Worm (Caenorhabditis elegans) whole organism, L4/young adult: ENCODE results near the gene Y43D4A.5.
"Not testable (repeated sequence)": the region's sequence is repeated elsewhere in the genome, so short reads cannot be mapped to it uniquely, and the experiment has no call there.

Experiments used
- W03F9.2 ChIP-seq: fragments of 150-350 bp; optimal IDR thresholded peaks from 2 replicates; lab custom pipeline; 2014; ENCODE audit warnings: missing biosample characterization, missing genetic modification characterization
- dao-5 ChIP-seq: sonication (generic microtip); optimal IDR thresholded peaks from 2 replicates; lab custom pipeline; 2016; ENCODE audit warnings: missing genotype, missing genetic modification characterization, moderate library complexity, missing compliant biosample characterization
- him-1 ChIP-seq: sonication (generic microtip); optimal IDR thresholded peaks from 2 replicates; lab custom pipeline; 2016; ENCODE audit warnings: missing genotype, missing genetic modification reagents, missing genetic modification characterization, missing compliant biosample characterization

Y43D4A.5 gene

ce11 chrIV:16775455-16775854, at the start of gene Y43D4A.5:
TSS of gene Y43D4A.5 (plus strand) at chrIV:16775755.
- no peak for TF ChIP-seq dao-5 (tag; lab: Kevin White, UChicago)
- TF ChIP-seq W03F9.2: no peak
- no peak for TF ChIP-seq him-1 (tag; lab: Kevin White, UChicago)

DNA sequence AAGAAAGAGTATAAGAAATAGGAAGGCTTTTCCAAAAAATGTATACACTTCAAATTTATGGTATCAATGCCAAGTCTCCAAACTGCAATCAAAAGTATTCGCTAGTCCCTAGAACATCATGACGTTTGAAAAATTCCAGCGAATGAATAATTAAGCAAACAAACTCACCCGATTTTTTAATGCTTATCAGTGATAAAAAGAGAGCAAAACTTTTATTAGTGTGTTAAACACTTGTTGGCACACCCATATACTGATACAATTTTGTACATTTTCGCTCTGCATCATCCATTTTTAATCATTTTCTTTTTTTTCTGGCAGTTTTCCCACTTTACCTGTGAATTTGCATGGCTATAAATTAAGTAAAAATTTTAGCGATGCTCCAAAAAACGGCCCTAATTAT, 39.6 kb upstream of the Y43D4A.5 start, which contains the start of gene Y51H4A.25:
Gene Y51H4A.25, plus strand, starts transcription at position 373 of the 400 bp plus-strand sequence.
- TF ChIP-seq dao-5 (tag; lab: Kevin White, UChicago) (no peak), W03F9.2 (no peak), him-1 (tag; lab: Kevin White, UChicago) (no peak)

- no peak for TF ChIP-seq dao-5 (tag; lab: Kevin White, UChicago)
- TF ChIP-seq him-1 (tag; lab: Kevin White, UChicago): no peak
- TF ChIP-seq W03F9.2: no peak
These were observed 34.8 kb upstream of the Y43D4A.5 start, which contains the start of gene Y51H4A.24 for ce11 chrIV:16740769-16741168. TSS of gene Y51H4A.24 (minus strand) at chrIV:16740869.

DNA sequence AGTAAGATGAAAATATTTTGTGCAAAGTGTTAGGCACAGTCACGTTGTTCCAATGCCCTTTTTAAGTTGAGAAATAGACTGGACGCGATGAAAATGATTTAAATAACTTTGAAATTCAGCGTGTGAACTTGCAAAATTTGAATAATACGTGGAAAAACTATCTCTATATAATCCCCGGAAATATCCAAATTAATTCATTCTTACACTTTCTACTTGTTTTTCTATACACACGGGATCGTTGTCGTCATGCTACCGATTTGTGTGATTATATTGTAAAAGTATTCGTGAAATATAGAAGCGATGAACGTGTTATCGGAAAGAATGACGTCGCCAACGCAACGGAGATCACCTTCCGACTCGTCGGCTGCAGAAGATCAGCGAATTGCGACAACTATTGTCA, 32.0 kb upstream of the Y43D4A.5 start, which contains the start of gene Y43D4A.1:
Gene Y43D4A.1, plus strand, starts transcription at position 301 of the 400 bp plus-strand sequence.
- TF ChIP-seq W03F9.2 (no peak), dao-5 (tag; lab: Kevin White, UChicago) (no peak), him-1 (tag; lab: Kevin White, UChicago) (no peak)

DNA sequence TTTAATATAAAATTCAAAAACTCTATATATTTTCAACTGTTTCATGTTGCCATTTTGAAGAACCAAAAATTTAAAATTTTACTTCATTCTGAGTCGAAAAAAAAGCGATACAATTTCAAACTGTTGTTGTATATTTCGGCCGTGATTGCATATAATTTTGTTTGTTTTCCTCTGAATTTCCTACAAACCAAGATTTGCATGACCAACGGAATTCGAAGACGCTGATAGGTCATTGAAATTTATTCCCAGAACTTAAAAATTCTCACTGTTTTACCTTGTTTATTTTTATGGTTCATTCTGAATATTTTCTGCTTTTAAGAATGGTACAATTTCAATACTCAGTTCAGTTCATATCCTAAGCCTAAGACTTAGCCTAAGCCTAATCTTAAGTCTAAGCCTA, 24.5 kb upstream of the Y43D4A.5 start:
- TF ChIP-seq dao-5 (tag; lab: Kevin White, UChicago): no peak
- no peak for TF ChIP-seq him-1 (tag; lab: Kevin White, UChicago)
- no peak for TF ChIP-seq W03F9.2

DNA sequence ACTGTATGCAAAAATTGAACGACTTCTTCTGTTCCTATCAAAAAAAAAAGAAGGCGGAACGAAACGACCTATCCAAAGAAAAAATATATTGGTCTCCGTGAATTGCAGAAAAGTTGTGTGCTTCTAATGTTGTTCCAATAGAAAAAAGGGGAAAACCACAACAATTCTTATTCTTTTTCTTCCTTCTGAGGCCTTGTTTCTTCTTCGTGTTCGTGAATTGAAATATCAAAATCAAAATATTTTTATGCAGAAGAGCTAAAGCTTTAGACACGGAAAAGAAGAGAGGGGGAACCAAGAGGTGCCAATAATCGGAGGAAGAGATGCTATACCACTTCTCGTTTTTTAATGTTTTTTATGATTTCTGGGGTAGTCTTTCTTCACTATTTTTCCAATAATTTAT, 19.8 kb upstream of the Y43D4A.5 start, which contains the start of gene Y43D4A.2:
Gene Y43D4A.2, minus strand, starts transcription at position 101 of the 400 bp plus-strand sequence.
- not testable (repeated sequence) for TF ChIP-seq W03F9.2; dao-5 (tag; lab: Kevin White, UChicago); him-1 (tag; lab: Kevin White, UChicago)

DNA sequence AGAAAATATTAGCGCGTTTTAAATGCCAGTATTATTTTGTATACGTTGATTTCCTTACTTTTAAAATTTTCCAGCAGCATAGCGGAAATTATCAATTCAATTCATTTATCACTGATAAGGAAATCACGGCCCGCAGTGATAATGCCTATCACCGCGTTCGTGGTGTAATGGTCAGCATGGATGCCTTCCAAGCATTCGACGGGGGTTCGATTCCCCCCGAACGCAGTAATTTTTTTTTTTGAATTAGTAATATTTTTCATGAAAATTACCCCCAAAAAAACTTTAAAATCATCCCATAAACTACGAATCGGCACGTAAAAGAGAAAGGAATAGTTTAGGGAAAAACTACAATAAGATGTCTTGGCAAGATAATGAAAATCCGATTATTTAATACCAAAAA, 526 bp upstream of the Y43D4A.5 start:
- peak; percentile 15 for TF ChIP-seq dao-5 (tag; lab: Kevin White, UChicago)
- TF ChIP-seq him-1 (tag; lab: Kevin White, UChicago): no peak
- peak; percentile 34 for TF ChIP-seq W03F9.2

ce11 chrIV:16775925-16776324, 370 bp downstream of the Y43D4A.5 start:
- no peak for TF ChIP-seq W03F9.2
- TF ChIP-seq dao-5 (tag; lab: Kevin White, UChicago): peak; percentile 47

DNA sequence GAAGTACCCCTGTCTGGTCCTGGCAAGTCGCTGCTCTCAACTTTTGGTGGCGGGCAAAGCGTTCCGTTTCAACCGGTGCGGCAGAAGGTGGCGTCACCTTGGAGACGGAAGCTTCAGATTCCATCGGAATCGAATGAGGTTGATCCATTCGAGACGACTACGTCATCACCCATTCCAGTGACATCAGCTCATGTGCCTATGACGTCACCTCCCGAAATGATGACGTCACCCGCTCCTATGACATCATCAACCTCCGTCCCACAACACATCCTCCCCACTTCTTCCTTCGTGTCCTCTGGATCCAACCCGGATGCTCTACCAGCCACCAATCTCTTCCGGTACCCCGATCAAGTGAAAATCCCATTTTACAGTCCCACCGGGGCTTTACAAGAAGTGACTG, 1.4 kb downstream of the Y43D4A.5 start:
- TF ChIP-seq him-1 (tag; lab: Kevin White, UChicago) (no peak), W03F9.2 (no peak)

- no peak for TF ChIP-seq him-1 (tag; lab: Kevin White, UChicago)
- TF ChIP-seq W03F9.2: no peak
- no peak for TF ChIP-seq dao-5 (tag; lab: Kevin White, UChicago)
These were observed 2.2 kb downstream of the Y43D4A.5 start for ce11 chrIV:16777758-16778157.

ce11 chrIV:16778644-16779043, 3.1 kb downstream of the Y43D4A.5 start:
- TF ChIP-seq dao-5 (tag; lab: Kevin White, UChicago) (no peak), W03F9.2 (no peak), him-1 (tag; lab: Kevin White, UChicago) (no peak)

- TF ChIP-seq him-1 (tag; lab: Kevin White, UChicago): no peak
- no peak for TF ChIP-seq W03F9.2
- TF ChIP-seq dao-5 (tag; lab: Kevin White, UChicago): no peak
These were observed 11.5 kb downstream of the Y43D4A.5 start, which contains the start of gene Y43D4A.6 for ce11 chrIV:16787024-16787423. TSS of gene Y43D4A.6 (plus strand) at chrIV:16787324.

DNA sequence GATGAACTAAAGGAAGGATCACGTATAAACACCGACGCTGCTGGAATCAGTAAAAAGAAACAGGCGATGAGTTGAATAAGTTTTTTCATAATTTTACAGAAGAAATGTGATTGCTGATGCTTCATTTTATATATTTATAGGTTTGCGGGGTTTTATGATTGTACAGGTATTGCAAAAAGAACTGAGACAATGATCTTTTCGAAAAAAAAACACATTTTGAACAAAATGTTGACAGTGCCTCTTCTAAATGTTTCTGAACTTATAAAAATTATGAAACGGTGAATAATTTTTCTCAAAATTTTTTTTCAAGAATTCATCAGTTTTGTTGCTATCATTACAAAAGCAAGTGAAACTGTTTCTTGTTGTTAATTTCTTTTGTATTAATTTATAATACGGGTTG, 30.8 kb downstream of the Y43D4A.5 start, which contains the start of gene clec-193:
Gene clec-193, minus strand, starts transcription at position 101 of the 400 bp plus-strand sequence.
- TF ChIP-seq him-1 (tag; lab: Kevin White, UChicago) (no peak), dao-5 (tag; lab: Kevin White, UChicago) (no peak), W03F9.2 (no peak)

DNA sequence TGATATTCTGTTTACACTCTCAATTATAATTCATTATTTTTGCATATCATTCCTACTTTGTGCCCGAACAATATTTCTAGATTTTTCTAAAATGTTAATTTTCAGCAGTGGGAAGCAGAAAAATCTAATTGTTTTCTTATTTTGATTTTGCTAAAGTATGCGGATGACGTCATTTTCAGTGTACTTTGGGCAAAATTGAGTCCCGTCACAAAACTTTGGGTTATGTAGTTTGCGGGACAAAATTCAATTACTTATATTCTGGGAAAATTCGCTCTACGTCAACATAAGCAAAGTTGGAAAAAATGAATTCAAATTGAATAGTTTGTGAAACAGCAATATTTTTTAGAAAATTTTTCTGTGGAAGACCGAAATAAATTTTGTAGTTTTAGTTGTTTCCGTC, 36.6 kb downstream of the Y43D4A.5 start:
- TF ChIP-seq him-1 (tag; lab: Kevin White, UChicago) (no peak), W03F9.2 (no peak), dao-5 (tag; lab: Kevin White, UChicago) (no peak)

DNA sequence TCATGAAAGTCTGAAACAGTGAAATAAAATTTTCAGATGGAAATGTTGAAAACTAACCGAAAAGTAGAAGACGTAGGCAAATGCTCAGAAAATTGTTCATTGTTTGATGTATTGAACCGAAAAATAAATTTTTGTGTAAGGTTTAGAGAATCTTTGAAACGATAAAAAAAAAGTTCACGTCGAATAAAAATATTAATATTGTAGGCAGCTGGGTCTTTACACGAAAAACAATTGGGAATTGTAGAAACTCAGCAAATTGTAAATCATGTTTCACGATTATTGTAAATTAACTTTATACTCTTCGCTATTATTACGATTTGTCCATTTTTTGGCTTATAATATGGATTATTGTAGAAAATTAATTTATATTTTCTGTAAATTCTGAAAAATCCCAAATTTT, 38.3 kb downstream of the Y43D4A.5 start, which contains the start of gene Y116A8A.2:
Gene Y116A8A.2, minus strand, starts transcription at position 101 of the 400 bp plus-strand sequence.
- no peak for TF ChIP-seq him-1 (tag; lab: Kevin White, UChicago)
- no peak for TF ChIP-seq W03F9.2
- no peak for TF ChIP-seq dao-5 (tag; lab: Kevin White, UChicago)
